Worm (Caenorhabditis elegans) whole organism, young adult: ENCODE results near the gene srx-137.

Experiments
- C06A6.2 ChIP-seq: fragments of 200-800 bp; sonication (Bioruptor generic); conservative IDR thresholded peaks from 2 replicates; pipeline ENCODE4 v1.3.6; 2022; ENCODE audit warnings: missing genetic modification characterization, missing compliant biosample characterization
- F55B11.4 ChIP-seq: sonication (generic microtip); optimal IDR thresholded peaks from 2 replicates; lab custom pipeline; 2016; ENCODE audit warnings: missing compliant biosample characterization, missing genetic modification characterization, borderline replicate concordance; ENCODE audit not compliant: insufficient read depth
- aptf-2 ChIP-seq: fragments of 200-800 bp; sonication (Bioruptor generic); conservative IDR thresholded peaks from 2 replicates; pipeline ENCODE4 v1.3.6; 2022; ENCODE audit warnings: missing genetic modification reagents, missing genetic modification characterization, missing compliant biosample characterization
- ceh-58 ChIP-seq: fragments of 200-800 bp; sonication (Bioruptor generic); IDR thresholded peaks from 2 replicates; pipeline ENCODE4 v1.3.6; 2022; ENCODE audit warnings: missing genetic modification characterization, missing compliant biosample characterization
- dpl-1 ChIP-seq: fragments of 150-350 bp; optimal IDR thresholded peaks from 2 replicates; lab custom pipeline; 2014; ENCODE audit warnings: missing biosample characterization, missing genetic modification reagents, missing genetic modification characterization
- mxl-1 ChIP-seq: sonication (generic microtip); optimal IDR thresholded peaks from 2 replicates; lab custom pipeline; 2016; ENCODE audit warnings: missing genetic modification characterization, missing compliant biosample characterization
- nhr-179 ChIP-seq: sonication (generic microtip); optimal IDR thresholded peaks from 2 replicates; lab custom pipeline; 2016; ENCODE audit warnings: mild to moderate bottlenecking, missing genetic modification characterization, missing compliant biosample characterization
- rcor-1 ChIP-seq: fragments of 200-800 bp; sonication (Bioruptor generic); IDR thresholded peaks from 2 replicates; pipeline ENCODE4 v1.3.6; 2022; ENCODE audit warnings: missing genetic modification reagents, missing genetic modification characterization, missing compliant biosample characterization
- sea-2 ChIP-seq: fragments of 200-800 bp; sonication (Bioruptor generic); IDR thresholded peaks from 2 replicates; pipeline ENCODE4 v1.3.6; 2022; ENCODE audit warnings: missing genetic modification characterization, missing compliant biosample characterization

DNA sequence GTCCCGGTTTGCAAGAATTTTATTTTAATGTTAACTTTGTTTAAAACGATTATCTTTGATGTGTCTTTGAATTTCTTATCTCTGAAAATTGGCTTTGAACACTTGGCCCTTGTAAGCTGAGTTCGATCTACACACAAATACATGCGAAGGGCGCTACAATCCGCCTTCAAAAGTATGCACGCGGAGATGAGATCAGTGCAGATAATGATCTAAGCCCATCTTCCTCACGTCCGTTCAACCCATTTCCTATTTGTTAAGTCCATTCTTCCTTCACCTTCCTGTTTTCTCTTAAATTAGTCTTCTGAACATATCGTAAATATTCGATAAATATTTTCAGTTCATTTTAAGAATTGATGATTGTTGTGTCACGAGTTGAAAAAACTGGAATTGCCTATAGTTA lies 3.7 kb downstream of the srx-137 start, which contains the start of gene nhr-175:
- TF ChIP-seq ceh-58 (GFP tag; lab: Robert Waterston, UW) (no peak), F55B11.4 (tag; lab: Kevin White, UChicago) (no peak), aptf-2 (no peak), rcor-1 (GFP tag; lab: Robert Waterston, UW) (no peak), nhr-179 (tag; lab: Kevin White, UChicago) (no peak), sea-2 (GFP tag; lab: Robert Waterston, UW) (no peak), dpl-1 (GFP tag; lab: Kevin White, UChicago) (no peak), C06A6.2 (GFP tag; lab: Robert Waterston, UW) (no peak), mxl-1 (tag; lab: Kevin White, UChicago) (no peak)
